Worm (Caenorhabditis elegans) whole organism, midembryonic: Measurements from ENCODE around the gene F36H5.18.

Experiments used
- T22C8.4 ChIP-seq: fragments of 200-800 bp; sonication (Bioruptor generic); IDR thresholded peaks from 2 replicates; pipeline ENCODE4 v1.3.6; 2022; ENCODE audit warnings: missing genetic modification characterization, missing compliant biosample characterization
- cog-1 ChIP-seq: sonication (generic microtip); optimal IDR thresholded peaks from 2 replicates; lab custom pipeline; 2016; ENCODE audit warnings: missing genetic modification characterization, missing compliant biosample characterization
- flt-1 ChIP-seq: fragments of 200-800 bp; sonication (Bioruptor generic); IDR thresholded peaks from 2 replicates; pipeline ENCODE4 v1.3.6; 2022; ENCODE audit warnings: missing genetic modification characterization, missing compliant biosample characterization
- klf-2 ChIP-seq: fragments of 200-800 bp; sonication (Bioruptor generic); conservative IDR thresholded peaks from 2 replicates; pipeline ENCODE4 v1.3.6; 2022; ENCODE audit warnings: missing genetic modification reagents, missing genetic modification characterization, missing compliant biosample characterization
- med-1 ChIP-seq: sonication (generic microtip); optimal IDR thresholded peaks from 2 replicates; lab custom pipeline; 2017; ENCODE audit warnings: missing genetic modification characterization, mild to moderate bottlenecking, missing compliant biosample characterization, antibody characterized with exemption, missing genetic modification reagents; ENCODE audit not compliant: insufficient read depth
- ref-1 ChIP-seq: fragments of 200-800 bp; sonication (Bioruptor generic); conservative IDR thresholded peaks from 2 replicates; pipeline ENCODE4 v1.3.6; 2022; ENCODE audit warnings: missing genetic modification reagents, missing genetic modification characterization, missing compliant biosample characterization
- tab-1 ChIP-seq: fragments of 200-800 bp; sonication (Bioruptor generic); IDR thresholded peaks from 2 replicates; pipeline ENCODE4 v1.3.6; 2022; ENCODE audit warnings: missing genetic modification characterization, missing compliant biosample characterization
- ztf-23 ChIP-seq: fragments of 200-800 bp; sonication (Bioruptor generic); IDR thresholded peaks from 2 replicates; pipeline ENCODE4 v1.3.6; 2022; ENCODE audit warnings: missing genetic modification reagents, missing genetic modification characterization, missing compliant biosample characterization
- ztf-29 ChIP-seq: fragments of 200-800 bp; sonication (Bioruptor generic); IDR thresholded peaks from 2 replicates; pipeline ENCODE4 v1.3.6; 2022; ENCODE audit warnings: missing genetic modification reagents, missing genetic modification characterization, missing compliant biosample characterization

F36H5.18 gene

ce11 chrII:1759602-1760001, at the start of gene F36H5.18:
F36H5.18 (plus strand) TSS chrII:1759902.
- no peak for TF ChIP-seq cog-1 (tag; lab: Kevin White, UChicago)
- no peak for TF ChIP-seq tab-1
- TF ChIP-seq ztf-23 (GFP tag; lab: Robert Waterston, UW) = no peak
- no peak for TF ChIP-seq flt-1 (GFP tag; lab: Robert Waterston, UW)
- no peak for TF ChIP-seq klf-2 (GFP tag; lab: Robert Waterston, UW)
- no peak for TF ChIP-seq T22C8.4 (GFP tag; lab: Robert Waterston, UW)
- TF ChIP-seq med-1 (GFP tag; lab: Kevin White, UChicago) = no peak
- TF ChIP-seq ref-1 (GFP tag; lab: Robert Waterston, UW) = no peak
- TF ChIP-seq ztf-29 (GFP tag; lab: Robert Waterston, UW) = no peak

DNA sequence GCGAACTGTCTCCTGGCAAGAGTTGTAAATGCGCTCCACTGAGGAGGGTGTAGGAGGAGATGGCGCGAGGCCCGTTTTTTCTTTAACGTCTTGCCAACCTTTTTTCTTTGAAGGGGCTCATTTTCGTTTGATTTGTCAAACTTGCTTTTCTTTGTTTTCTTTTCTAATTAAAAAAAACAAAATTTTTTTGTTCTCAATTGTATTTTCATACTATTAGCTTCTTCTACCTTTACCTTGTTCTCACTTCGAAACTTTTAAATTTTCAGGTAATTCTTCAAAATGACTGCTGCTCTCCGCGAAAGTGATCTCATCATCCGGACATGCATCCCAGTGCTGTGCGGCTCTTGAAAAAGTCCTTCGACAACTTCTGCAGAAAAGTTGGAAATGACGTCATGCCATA, 49.7 kb upstream of the F36H5.18 start, which contains the start of gene fbxa-184:
fbxa-184 (plus strand) TSS at position 301 of the 400 bp plus-strand sequence.
- TF ChIP-seq ztf-23 (GFP tag; lab: Robert Waterston, UW) (no peak), cog-1 (tag; lab: Kevin White, UChicago) (no peak), flt-1 (GFP tag; lab: Robert Waterston, UW) (no peak), ref-1 (GFP tag; lab: Robert Waterston, UW) (no peak), med-1 (GFP tag; lab: Kevin White, UChicago) (no peak), T22C8.4 (GFP tag; lab: Robert Waterston, UW) (no peak), ztf-29 (GFP tag; lab: Robert Waterston, UW) (no peak), klf-2 (GFP tag; lab: Robert Waterston, UW) (no peak), tab-1 (no peak)

- no peak for TF ChIP-seq flt-1 (GFP tag; lab: Robert Waterston, UW)
Measured at ce11 chrII:1712938-1713337, 46.8 kb upstream of the F36H5.18 start, which contains the start of gene btb-7. btb-7 (plus strand) TSS chrII:1713238.

- TF ChIP-seq tab-1 (0 out of 2 replicates have a peak, but pooled peaks have one; percentile 53), ztf-23 (GFP tag; lab: Robert Waterston, UW) (no peak), flt-1 (GFP tag; lab: Robert Waterston, UW) (no peak), ref-1 (GFP tag; lab: Robert Waterston, UW) (no peak), klf-2 (GFP tag; lab: Robert Waterston, UW) (no peak)
Measured at ce11 chrII:1714772-1715353, 44.8 kb upstream of the F36H5.18 start, which contains the start of gene btb-6. btb-6 (plus strand) TSS chrII:1715303.

ce11 chrII:1719153-1719552, 40.5 kb upstream of the F36H5.18 start, which contains the start of gene fbxb-48:
fbxb-48 (minus strand) TSS chrII:1719253.
- TF ChIP-seq ztf-23 (GFP tag; lab: Robert Waterston, UW) (no peak), T22C8.4 (GFP tag; lab: Robert Waterston, UW) (no peak), klf-2 (GFP tag; lab: Robert Waterston, UW) (no peak), tab-1 (no peak), flt-1 (GFP tag; lab: Robert Waterston, UW) (no peak), ref-1 (GFP tag; lab: Robert Waterston, UW) (no peak)

ce11 chrII:1722394-1722793, 37.3 kb upstream of the F36H5.18 start, which contains the start of the genes fbxb-5 and btb-8:
fbxb-5 (minus strand) TSS chrII:1722494.
btb-8 (plus strand) TSS chrII:1722770.
- no peak for TF ChIP-seq med-1 (GFP tag; lab: Kevin White, UChicago)
- no peak for TF ChIP-seq ref-1 (GFP tag; lab: Robert Waterston, UW)
- no peak for TF ChIP-seq ztf-23 (GFP tag; lab: Robert Waterston, UW)

DNA sequence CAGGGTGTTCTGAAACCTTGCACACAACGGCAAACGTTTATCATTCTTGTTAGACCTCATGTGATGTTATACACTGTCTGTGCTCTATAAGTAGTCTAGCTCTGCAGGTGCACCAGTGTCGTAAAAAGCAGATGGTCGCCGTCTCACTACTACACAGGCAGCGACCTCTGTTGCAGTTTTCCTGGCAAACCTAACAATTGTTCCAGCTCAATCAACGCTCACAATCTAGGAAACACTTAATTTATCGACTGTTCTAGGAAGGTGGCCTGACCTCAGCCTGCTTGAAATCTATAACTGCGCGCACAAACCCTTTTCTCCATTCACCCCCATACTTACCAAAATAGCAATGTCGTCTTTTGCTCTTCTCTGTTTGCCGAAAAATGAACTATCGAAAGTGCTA, 35.4 kb upstream of the F36H5.18 start, which contains the start of gene fbxb-11:
fbxb-11 (plus strand) TSS at position 301 of the 400 bp plus-strand sequence.
- TF ChIP-seq ztf-29 (GFP tag; lab: Robert Waterston, UW) = no peak
- no peak for TF ChIP-seq tab-1
- no peak for TF ChIP-seq T22C8.4 (GFP tag; lab: Robert Waterston, UW)
- no peak for TF ChIP-seq ztf-23 (GFP tag; lab: Robert Waterston, UW)
- no peak for TF ChIP-seq ref-1 (GFP tag; lab: Robert Waterston, UW)
- no peak for TF ChIP-seq cog-1 (tag; lab: Kevin White, UChicago)
- no peak for TF ChIP-seq flt-1 (GFP tag; lab: Robert Waterston, UW)
- no peak for TF ChIP-seq med-1 (GFP tag; lab: Kevin White, UChicago)
- TF ChIP-seq klf-2 (GFP tag; lab: Robert Waterston, UW) = no peak

DNA sequence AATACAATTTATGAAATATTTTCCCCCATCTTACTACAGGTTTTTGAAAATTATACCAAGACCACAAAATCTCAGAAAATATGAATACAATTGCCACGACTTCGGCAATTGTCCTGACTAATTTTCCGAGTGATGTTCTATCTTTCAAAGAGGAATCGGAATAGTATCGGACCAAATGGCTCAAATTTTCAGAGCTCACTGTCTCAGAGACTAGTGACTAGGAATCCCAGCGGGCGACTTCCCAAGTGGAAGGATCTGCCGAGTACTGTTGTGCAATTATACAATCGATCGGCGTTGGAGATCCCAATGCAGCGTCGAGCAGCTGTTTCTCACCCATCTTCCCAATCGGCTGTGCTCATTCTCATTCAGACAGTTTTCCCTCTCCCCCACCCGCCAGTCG, 34.0 kb upstream of the F36H5.18 start, which contains the start of gene F45C12.17:
F45C12.17 (plus strand) TSS at position 377 of the 400 bp plus-strand sequence.
- TF ChIP-seq flt-1 (GFP tag; lab: Robert Waterston, UW) = 0 out of 2 replicates have a peak, but pooled peaks have one; percentile 21
- no peak for TF ChIP-seq med-1 (GFP tag; lab: Kevin White, UChicago)

DNA sequence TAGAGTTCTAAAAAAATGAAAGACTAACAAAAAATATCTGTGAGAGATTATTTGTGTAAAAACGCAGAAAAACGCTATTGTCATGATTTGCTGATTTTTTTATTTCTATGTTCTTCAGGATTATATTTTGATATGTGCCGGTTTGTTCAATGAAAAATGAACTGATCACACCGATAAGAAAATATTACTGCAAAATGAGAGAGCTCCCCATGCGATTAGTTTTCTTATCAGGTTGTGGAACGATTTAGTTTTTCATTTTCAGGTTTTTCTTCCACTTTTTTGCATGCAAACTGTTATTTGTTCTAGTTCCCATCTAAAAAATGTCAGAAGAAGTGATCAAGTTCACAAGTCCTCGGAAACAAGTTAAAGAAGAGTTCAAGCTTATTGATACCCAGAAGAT, 31.4 kb upstream of the F36H5.18 start, which contains the start of gene btb-9:
btb-9 (plus strand) TSS at position 254 of the 400 bp plus-strand sequence.
- TF ChIP-seq ref-1 (GFP tag; lab: Robert Waterston, UW) (no peak), flt-1 (GFP tag; lab: Robert Waterston, UW) (no peak), cog-1 (tag; lab: Kevin White, UChicago) (no peak), T22C8.4 (GFP tag; lab: Robert Waterston, UW) (no peak), ztf-29 (GFP tag; lab: Robert Waterston, UW) (no peak), tab-1 (no peak), med-1 (GFP tag; lab: Kevin White, UChicago) (no peak), klf-2 (GFP tag; lab: Robert Waterston, UW) (no peak), ztf-23 (GFP tag; lab: Robert Waterston, UW) (no peak)
